Fruit fly (Drosophila melanogaster) whole organism, wandering third instar larva: ENCODE results near the gene CG9109.

Experiments
- Abd-B ChIP-seq: fragments of >200 bp; optimal IDR thresholded peaks from 2 replicates; lab custom pipeline; 2017; ENCODE audit warnings: missing biosample characterization, missing genetic modification characterization
- CG32264 ChIP-seq: fragments of 200-800 bp; sonication (Bioruptor generic); optimal IDR thresholded peaks from 2 replicates; lab custom pipeline; 2016; ENCODE audit warnings: missing biosample characterization, missing genetic modification characterization
- CG9705 ChIP-seq: fragments of 200-800 bp; sonication (Bioruptor generic); optimal IDR thresholded peaks from 2 replicates; lab custom pipeline; 2018; ENCODE audit warnings: missing biosample characterization, mild to moderate bottlenecking, missing genetic modification characterization
- CrebA ChIP-seq: fragments of 200-800 bp; sonication (Bioruptor generic); optimal IDR thresholded peaks from 2 replicates; lab custom pipeline; 2016; ENCODE audit warnings: missing biosample characterization, mild to moderate bottlenecking, missing genetic modification characterization, borderline replicate concordance
- Dfd ChIP-seq: fragments of >200 bp; optimal IDR thresholded peaks from 2 replicates; lab custom pipeline; 2017; ENCODE audit warnings: missing biosample characterization, missing genetic modification characterization
- Dif ChIP-seq: fragments of 200-275, 200-300 bp; sonication (Bioruptor generic); optimal IDR thresholded peaks from 2 replicates; lab custom pipeline; 2018; ENCODE audit warnings: missing biosample characterization, missing genetic modification characterization; ENCODE audit not compliant: partially characterized antibody
- GATAd ChIP-seq: sonication (Bioruptor generic); optimal IDR thresholded peaks from 2 replicates; lab custom pipeline; 2016; ENCODE audit warnings: missing biosample characterization, missing genetic modification characterization
- HLH106 ChIP-seq: fragments of 200-800 bp; optimal IDR thresholded peaks from 3 replicates; lab custom pipeline; 2019; ENCODE audit warnings: missing biosample characterization, mild to moderate bottlenecking, missing genetic modification characterization, moderate library complexity
- Hnf4 ChIP-seq: fragments of 200-800 bp; sonication (Bioruptor generic); optimal IDR thresholded peaks from 2 replicates; lab custom pipeline; 2016; ENCODE audit warnings: missing biosample characterization, mild to moderate bottlenecking, missing genetic modification characterization
- Hr78 ChIP-seq: fragments of >200 bp; optimal IDR thresholded peaks from 2 replicates; lab custom pipeline; 2017; ENCODE audit warnings: missing biosample characterization, missing genetic modification characterization
- Hr83 ChIP-seq: fragments of 200-300 bp; sonication (Bioruptor generic); optimal IDR thresholded peaks from 2 replicates; lab custom pipeline; 2016; ENCODE audit warnings: missing biosample characterization, mild to moderate bottlenecking, missing genetic modification characterization, moderate library complexity; ENCODE audit not compliant: poor library complexity, severe bottlenecking
- Jra ChIP-seq: sonication (Bioruptor generic); optimal IDR thresholded peaks from 2 replicates; lab custom pipeline; 2016; ENCODE audit warnings: missing biosample characterization, missing genetic modification characterization
- Mio ChIP-seq: sonication (Bioruptor generic); optimal IDR thresholded peaks from 2 replicates; lab custom pipeline; 2016; ENCODE audit warnings: missing biosample characterization, missing genetic modification characterization
- Myc ChIP-seq: fragments of >200 bp; optimal IDR thresholded peaks from 2 replicates; lab custom pipeline; 2017
- N ChIP-seq: fragments of >200 bp; optimal IDR thresholded peaks from 2 replicates; lab custom pipeline; 2018; ENCODE audit warnings: missing biosample characterization, missing external identifiers, missing genetic modification characterization
- OdsH ChIP-seq: fragments of 200-800 bp; sonication (Bioruptor generic); optimal IDR thresholded peaks from 2 replicates; lab custom pipeline; 2016; ENCODE audit warnings: missing biosample characterization, mild to moderate bottlenecking, missing genetic modification characterization
- Rel ChIP-seq, 2 experiments: fragments of 200-800 bp; sonication (Bioruptor generic) in 1 of 2; optimal IDR thresholded peaks; 2 replicates in 1 of 2; 3 replicates in 1 of 2; lab custom pipeline; 2016 to 2019; ENCODE audit warnings: mild to moderate bottlenecking in 2 of 2, missing biosample characterization in 2 of 2, missing genetic modification characterization in 2 of 2, moderate library complexity in 1 of 2
- Sp1 ChIP-seq: fragments of 200-800 bp; sonication (Bioruptor generic); optimal IDR thresholded peaks from 3 replicates; lab custom pipeline; 2019; ENCODE audit warnings: missing biosample characterization, mild to moderate bottlenecking, missing genetic modification characterization, moderate library complexity
- Vsx2 ChIP-seq: fragments of 200-300, 225-300 bp; sonication (Bioruptor generic); optimal IDR thresholded peaks from 2 replicates; lab custom pipeline; 2018; ENCODE audit warnings: missing biosample characterization, missing genetic modification characterization; ENCODE audit not compliant: partially characterized antibody
- br ChIP-seq: fragments of 200-800 bp; sonication (Bioruptor generic); optimal IDR thresholded peaks from 2 replicates; lab custom pipeline; 2016; ENCODE audit warnings: missing biosample characterization, missing genetic modification characterization
- brk ChIP-seq: fragments of 200-800 bp; sonication (Bioruptor generic); optimal IDR thresholded peaks from 2 replicates; lab custom pipeline; 2016; ENCODE audit warnings: missing biosample characterization, mild to moderate bottlenecking, missing genetic modification characterization
- dl ChIP-seq, 2 experiments: fragments of 175-275, 200-275 bp in 1 of 2; fragments of 200-275 bp in 1 of 2; sonication (Bioruptor generic); optimal IDR thresholded peaks; lab custom pipeline; 2018; ENCODE audit warnings: mild to moderate bottlenecking in 2 of 2, missing biosample characterization in 2 of 2, missing genetic modification characterization in 2 of 2, moderate library complexity in 2 of 2; ENCODE audit not compliant: partially characterized antibody in 2 of 2, insufficient read depth in 1 of 2
- dmrt93B ChIP-seq: fragments of 200-800 bp; sonication (Bioruptor generic); optimal IDR thresholded peaks from 2 replicates; lab custom pipeline; 2018; ENCODE audit warnings: missing biosample characterization, mild to moderate bottlenecking, missing genetic modification characterization
- dsf ChIP-seq: sonication (Bioruptor generic); optimal IDR thresholded peaks from 2 replicates; lab custom pipeline; 2016; ENCODE audit warnings: missing biosample characterization, missing genetic modification characterization, borderline replicate concordance
- ey ChIP-seq: fragments of 200-800 bp; sonication (Bioruptor generic); optimal IDR thresholded peaks from 2 replicates; lab custom pipeline; 2016; ENCODE audit warnings: missing biosample characterization, missing genetic modification characterization
- foxo ChIP-seq, 2 experiments: fragments of 200-800 bp; sonication (Bioruptor generic); optimal IDR thresholded peaks; 2 replicates in 1 of 2; 3 replicates in 1 of 2; lab custom pipeline; 2016 to 2017; ENCODE audit warnings: missing biosample characterization in 2 of 2, missing genetic modification characterization in 2 of 2
- fru ChIP-seq: fragments of 200-800 bp; sonication (Bioruptor generic); optimal IDR thresholded peaks from 3 replicates; lab custom pipeline; 2016; ENCODE audit warnings: missing biosample characterization, mild to moderate bottlenecking, missing genetic modification characterization
- h ChIP-seq: fragments of 200-800 bp; sonication (Bioruptor generic); optimal IDR thresholded peaks from 3 replicates; lab custom pipeline; 2016; ENCODE audit warnings: missing biosample characterization, mild to moderate bottlenecking, missing genetic modification characterization
- jim ChIP-seq: fragments of 175-275, 200-325 bp; sonication (Bioruptor generic); optimal IDR thresholded peaks from 2 replicates; lab custom pipeline; 2016; ENCODE audit warnings: missing biosample characterization, mild to moderate bottlenecking, missing genetic modification characterization
- lola ChIP-seq: fragments of >200 bp; optimal IDR thresholded peaks from 2 replicates; lab custom pipeline; 2017; ENCODE audit warnings: missing biosample characterization, missing genetic modification characterization
- pan ChIP-seq: fragments of >200 bp; optimal IDR thresholded peaks from 2 replicates; lab custom pipeline; 2017
- psq ChIP-seq: fragments of 200-800 bp; sonication (Bioruptor generic); optimal IDR thresholded peaks from 3 replicates; lab custom pipeline; 2017; ENCODE audit warnings: missing biosample characterization, mild to moderate bottlenecking, missing genetic modification characterization, moderate library complexity
- rgr ChIP-seq: fragments of 200-800 bp; sonication (Bioruptor generic); optimal IDR thresholded peaks from 3 replicates; lab custom pipeline; 2016; ENCODE audit warnings: missing biosample characterization, mild to moderate bottlenecking, missing genetic modification characterization
- sage ChIP-seq: fragments of 200-800 bp; sonication (Bioruptor generic); optimal IDR thresholded peaks from 2 replicates; lab custom pipeline; 2016; ENCODE audit warnings: missing biosample characterization, mild to moderate bottlenecking, missing genetic modification characterization
- sv ChIP-seq: fragments of 200-800 bp; sonication (Bioruptor generic); optimal IDR thresholded peaks from 3 replicates; lab custom pipeline; 2016; ENCODE audit warnings: missing biosample characterization, missing genetic modification characterization
- tai ChIP-seq: sonication (Bioruptor generic); optimal IDR thresholded peaks from 2 replicates; lab custom pipeline; 2016; ENCODE audit warnings: missing biosample characterization, missing genetic modification characterization
- usp ChIP-seq: fragments of >200 bp; optimal IDR thresholded peaks from 2 replicates; lab custom pipeline; 2017; ENCODE audit warnings: missing biosample characterization, missing genetic modification characterization
- woc ChIP-seq: sonication (Bioruptor generic); optimal IDR thresholded peaks from 2 replicates; lab custom pipeline; 2016; ENCODE audit warnings: missing biosample characterization, mild to moderate bottlenecking, missing genetic modification characterization

The CG9109 gene

dm6 chr2L:6068544-6069251 lies 34.5 kb upstream of the CG9109 start, which contains the start of the genes CG9150 and Pfdn1:
Gene CG9150, minus strand, starts transcription at chr2L:6068594.
Gene Pfdn1, plus strand, starts transcription at chr2L:6069079.
- TF ChIP-seq CrebA (GFP tag; lab: Kevin White, UChicago) (no peak), brk (GFP tag; lab: Kevin White, UChicago) (no peak), usp (GFP tag; lab: Kevin White, UChicago) (no peak), Rel (GFP tag; optimal IDR thresholded peaks at IDR 0.05; lab: Kevin White, UChicago) (no peak), Rel (tag; optimal IDR thresholded peaks at IDR 0.05; lab: Kevin White, UChicago) (no peak), jim (no peak), Jra (GFP tag; lab: Kevin White, UChicago) (no peak), dsf (GFP tag; lab: Kevin White, UChicago) (no peak), HLH106 (no peak), Hr83 (GFP tag; lab: Kevin White, UChicago) (peak; percentile 71), Sp1 (GFP tag; lab: Kevin White, UChicago) (no peak), foxo (GFP tag; optimal IDR thresholded peaks at IDR 0.05; lab: Kevin White, UChicago) (no peak), h (GFP tag; lab: Kevin White, UChicago) (peak; percentile 11), CG9705 (GFP tag; lab: Kevin White, UChicago) (no peak), pan (lab: Kevin White, UChicago) (no peak), br (no peak), sage (GFP tag; lab: Kevin White, UChicago) (no peak), Hr78 (GFP tag; lab: Kevin White, UChicago) (no peak), OdsH (GFP tag; lab: Kevin White, UChicago) (no peak), Hnf4 (peak; percentile 33)

DNA sequence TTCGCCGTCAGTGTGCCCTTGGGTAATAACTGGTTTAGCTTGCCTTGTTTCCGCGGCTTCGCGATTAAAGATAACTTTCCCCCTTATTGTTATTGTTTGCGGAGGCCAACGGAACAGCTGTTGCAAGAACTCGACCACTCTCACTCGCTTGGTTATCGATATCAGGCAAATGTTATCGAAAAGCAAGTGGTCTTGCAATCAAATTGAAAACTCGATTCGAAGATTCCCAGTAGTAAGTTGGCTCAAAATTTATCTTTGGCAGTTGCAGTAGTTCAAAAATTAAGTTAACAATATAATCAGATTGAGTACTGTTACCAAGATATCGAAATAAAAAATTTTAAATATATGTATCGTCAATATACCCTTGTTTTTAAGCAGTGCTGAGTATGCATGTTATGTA lies 31.6 kb upstream of the CG9109 start, which contains the start of the genes Fbw5 and CG9147:
Gene Fbw5, minus strand, starts transcription at position 131 of the 400 bp plus-strand sequence.
Gene CG9147, plus strand, starts transcription at position 175 of the 400 bp plus-strand sequence.
- TF ChIP-seq usp (GFP tag; lab: Kevin White, UChicago) (no peak), OdsH (GFP tag; lab: Kevin White, UChicago) (peak; percentile 100), dmrt93B (GFP tag; lab: Kevin White, UChicago) (peak; percentile 99), GATAd (peak; percentile 96), dl (GFP tag; optimal IDR thresholded peaks at IDR 0.05; lab: Kevin White, UChicago; ENCODE audit: insufficient read depth in 1 of 2, partially characterized antibody in 2 of 2) (no peak), rgr (GFP tag; lab: Kevin White, UChicago) (peak; percentile 100), brk (GFP tag; lab: Kevin White, UChicago) (no peak), Mio (peak; percentile 95), N (GFP tag; lab: Kevin White, UChicago) (no peak), Jra (GFP tag; lab: Kevin White, UChicago) (peak; percentile 98), jim (peak; percentile 74), h (GFP tag; lab: Kevin White, UChicago) (peak; percentile 100), tai (no peak), lola (GFP tag; lab: Kevin White, UChicago) (no peak), fru (peak; percentile 99), pan (lab: Kevin White, UChicago) (no peak), Abd-B (GFP tag; lab: Kevin White, UChicago) (no peak), Sp1 (GFP tag; lab: Kevin White, UChicago) (peak; percentile 100), sv (peak; percentile 100), Dif (GFP tag; lab: Kevin White, UChicago) (no peak), br (peak; percentile 100), Hr83 (GFP tag; lab: Kevin White, UChicago) (peak; percentile 98), psq (peak; percentile 99), sage (GFP tag; lab: Kevin White, UChicago) (peak; percentile 99), woc (GFP tag; lab: Kevin White, UChicago) (peak; percentile 100), foxo (GFP tag; optimal IDR thresholded peaks at IDR 0.05; lab: Kevin White, UChicago) (peak; percentile 99 to 100), CG32264 (GFP tag; lab: Kevin White, UChicago) (peak; percentile 100), Dfd (GFP tag; lab: Kevin White, UChicago) (no peak), Myc (lab: Kevin White, UChicago) (no peak), Rel (GFP tag; optimal IDR thresholded peaks at IDR 0.05; lab: Kevin White, UChicago) (peak; percentile 99), Rel (tag; optimal IDR thresholded peaks at IDR 0.05; lab: Kevin White, UChicago) (peak; percentile 94), ey (peak; percentile 100), Hnf4 (peak; percentile 100), Hr78 (GFP tag; lab: Kevin White, UChicago) (no peak), HLH106 (peak; percentile 100), CrebA (GFP tag; lab: Kevin White, UChicago) (no peak), dsf (GFP tag; lab: Kevin White, UChicago) (peak; percentile 97), CG9705 (GFP tag; lab: Kevin White, UChicago) (peak; percentile 96), Vsx2 (GFP tag; lab: Kevin White, UChicago) (no peak)
